Fruit fly (Drosophila melanogaster) Kc167 (cell line): ENCODE data around the gene CG17698.
"Not testable (repeated sequence)": the region's sequence is repeated elsewhere in the genome, so short reads cannot be mapped to it uniquely, and the experiment has no call there.

Experiments used
- Myc ChIP-seq: fragments of >200 bp; optimal IDR thresholded peaks from 2 replicates; lab custom pipeline; 2017; ENCODE audit warnings: missing external identifiers
- Sin3A ChIP-seq: fragments of >200 bp; optimal IDR thresholded peaks from 2 replicates; lab custom pipeline; 2018; ENCODE audit warnings: missing external identifiers
- h ChIP-seq: fragments of >200 bp; optimal IDR thresholded peaks from 3 replicates; lab custom pipeline; 2018; ENCODE audit warnings: missing external identifiers
- insv ChIP-seq: fragments of >200 bp; optimal IDR thresholded peaks from 3 replicates; lab custom pipeline; 2018; ENCODE audit warnings: missing external identifiers
- psq ChIP-seq: fragments of >200 bp; optimal IDR thresholded peaks from 2 replicates; lab custom pipeline; 2017; ENCODE audit warnings: missing external identifiers
- ttk ChIP-seq: sonication (Bioruptor generic); optimal IDR thresholded peaks from 2 replicates; lab custom pipeline; 2017; ENCODE audit warnings: missing external identifiers

Gene CG17698

DNA sequence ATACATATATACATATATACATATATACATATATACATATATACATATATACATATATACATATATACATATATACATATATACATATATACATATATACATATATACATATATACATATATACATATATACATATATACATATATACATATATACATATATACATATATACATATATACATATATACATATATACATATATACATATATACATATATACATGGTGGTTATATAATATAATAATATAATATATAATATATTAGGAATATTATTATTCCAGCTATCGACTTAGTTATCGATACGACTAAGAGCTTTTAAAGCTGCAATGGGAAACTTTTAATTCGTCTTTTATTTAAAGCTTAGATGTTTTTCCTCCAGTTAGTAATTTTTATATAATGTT lies at the start of gene CG17698:
Gene CG17698, plus strand, starts transcription at position 301 of the 400 bp plus-strand sequence.
- TF ChIP-seq psq (lab: Kevin White, UChicago); insv (lab: Kevin White, UChicago); ttk: not testable (repeated sequence)

DNA sequence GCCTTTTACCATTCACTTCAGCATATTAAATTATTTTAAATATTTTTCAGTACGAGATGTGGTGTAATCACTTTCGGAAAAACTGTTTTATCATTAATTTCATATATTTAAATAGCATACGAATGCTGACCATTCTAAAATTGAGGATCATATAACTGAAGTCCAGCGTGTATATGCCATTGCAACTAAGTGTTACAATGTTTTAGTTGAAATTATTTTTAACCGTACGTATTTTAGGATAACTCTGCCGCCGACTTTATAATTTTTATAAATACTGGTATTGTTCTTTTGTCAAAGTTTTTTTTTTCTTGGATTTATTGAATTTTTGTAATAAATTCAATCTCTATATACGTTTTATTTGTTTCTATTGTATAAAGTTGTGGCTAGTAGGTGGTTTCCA lies 48.0 kb upstream of the CG17698 start:
- TF ChIP-seq ttk (no peak), psq (lab: Kevin White, UChicago) (no peak), Myc (lab: Kevin White, UChicago) (no peak), insv (lab: Kevin White, UChicago) (no peak), h (no peak), Sin3A (no peak)

DNA sequence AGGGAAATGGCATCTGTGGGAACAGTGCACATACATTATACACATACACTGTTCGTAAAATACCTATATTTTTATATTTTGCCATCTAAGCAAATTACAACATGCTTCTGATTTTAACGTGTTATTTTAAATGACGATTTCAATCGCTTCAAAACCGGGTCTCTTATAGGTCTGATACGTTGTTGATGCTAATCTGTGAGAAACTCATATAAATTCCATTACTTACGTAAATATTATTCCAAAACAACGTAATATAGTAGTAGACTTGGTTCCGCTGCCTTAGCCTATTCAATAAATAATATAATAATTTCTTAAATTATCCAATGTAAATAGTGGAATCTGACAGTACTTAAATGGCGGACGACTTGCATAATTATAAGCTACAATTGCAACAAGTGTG lies 23.0 kb upstream of the CG17698 start, which contains the start of gene Spf30:
Gene Spf30, plus strand, starts transcription at position 252 of the 400 bp plus-strand sequence.
- TF ChIP-seq insv (lab: Kevin White, UChicago), result no peak

DNA sequence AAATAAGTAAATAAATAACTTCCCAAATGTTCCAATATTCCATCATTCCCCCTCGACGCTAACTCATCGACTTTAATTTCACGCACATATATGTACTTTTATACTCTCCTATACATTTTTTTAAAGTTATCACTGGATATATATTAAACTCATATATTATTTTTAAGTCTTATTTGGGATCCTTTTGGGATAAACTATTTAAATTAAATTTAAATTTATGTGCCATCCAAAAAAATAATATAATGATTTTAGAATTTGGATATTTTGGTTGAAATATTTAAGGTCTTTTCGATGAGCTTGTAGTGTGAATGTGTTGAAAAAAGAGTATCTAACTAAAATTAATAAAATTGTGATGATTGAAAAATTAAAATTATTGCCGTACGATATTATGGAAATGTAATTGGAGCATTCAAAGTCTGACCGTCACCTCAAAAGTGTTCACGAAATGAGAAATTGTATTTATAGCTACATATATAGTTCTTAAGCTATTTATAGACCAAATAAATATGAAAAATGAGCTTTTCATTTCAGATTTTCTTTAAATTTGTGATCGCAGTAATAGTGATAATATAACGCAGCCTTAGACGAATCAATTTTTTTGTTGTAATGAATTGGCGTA lies 11.4 kb upstream of the CG17698 start, which contains the start of gene CG40298:
Gene CG40298, plus strand, starts transcription at position 569 of the 619 bp plus-strand sequence.
- TF ChIP-seq psq (lab: Kevin White, UChicago), result no peak
- TF ChIP-seq h, result no peak
- no peak for TF ChIP-seq insv (lab: Kevin White, UChicago)
- no peak for TF ChIP-seq Sin3A
- no peak for TF ChIP-seq ttk
- TF ChIP-seq Myc (lab: Kevin White, UChicago), result no peak

DNA sequence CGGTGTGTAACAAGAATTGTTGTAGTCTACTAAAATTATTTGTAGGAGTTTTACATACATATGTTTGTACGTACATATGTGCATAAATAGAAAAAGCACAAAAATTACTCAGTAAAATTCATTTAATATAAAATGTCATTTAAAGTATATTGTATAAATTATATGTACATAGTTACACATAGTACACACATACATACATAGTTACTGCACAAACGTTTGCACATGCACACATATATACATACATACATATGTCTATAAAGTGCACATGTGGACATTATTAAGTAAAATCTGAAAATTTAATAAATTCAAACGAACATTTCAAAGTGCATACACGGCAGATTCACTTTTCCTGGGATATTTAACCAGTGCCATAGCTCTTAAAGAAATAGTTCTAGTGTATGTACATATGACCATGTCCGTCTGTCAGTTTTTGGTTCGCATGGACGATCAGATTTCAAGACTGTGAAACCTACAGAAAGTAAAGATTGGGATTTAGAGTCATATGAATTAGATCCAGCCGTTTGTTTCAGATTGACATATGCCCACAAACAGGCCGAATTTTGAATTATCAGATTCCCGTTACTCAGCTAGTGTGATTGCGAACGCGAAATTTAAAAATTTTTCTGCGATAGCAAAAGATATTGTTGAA lies 547 bp downstream of the CG17698 start:
- TF ChIP-seq h, result no peak
- no peak for TF ChIP-seq Myc (lab: Kevin White, UChicago)

DNA sequence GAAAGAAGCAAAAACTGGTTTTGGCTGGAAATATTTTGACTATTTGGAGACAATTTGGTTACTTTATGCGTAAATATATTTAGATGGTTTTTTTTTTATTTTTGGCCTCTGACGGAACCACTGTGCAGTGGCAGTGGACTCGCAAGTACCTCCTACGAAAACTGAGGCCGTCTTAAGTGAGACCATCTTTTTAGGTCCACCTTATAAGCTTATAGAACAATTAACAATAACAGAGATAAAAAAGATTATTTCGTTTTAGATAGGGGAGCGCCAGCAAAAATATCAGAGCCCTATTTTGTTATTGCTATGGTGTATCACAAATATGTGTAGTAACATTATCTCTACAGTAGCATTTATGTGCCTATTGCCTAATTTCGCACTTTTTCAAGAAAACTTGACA lies 46.2 kb downstream of the CG17698 start, which contains the start of gene CG43968:
Gene CG43968, plus strand, starts transcription at position 301 of the 400 bp plus-strand sequence.
- no peak for TF ChIP-seq insv (lab: Kevin White, UChicago)
- no peak for TF ChIP-seq h
